Worm (Caenorhabditis elegans) whole organism, late embryonic: ENCODE measurements around the gene K12H6.6.

Experiments
- ama-1 ChIP-seq: fragments of 150-350 bp; optimal IDR thresholded peaks from 2 replicates; lab custom pipeline; 2014
- ceh-14 ChIP-seq: sonication (generic microtip); optimal IDR thresholded peaks from 2 replicates; lab custom pipeline; 2016; ENCODE audit warnings: missing genotype, missing genetic modification characterization, missing compliant biosample characterization
- ceh-19 ChIP-seq: fragments of 200-800 bp; sonication (Bioruptor generic); optimal IDR thresholded peaks from 2 replicates; lab custom pipeline; 2018; ENCODE audit warnings: mild to moderate bottlenecking, missing genetic modification characterization, missing compliant biosample characterization
- ceh-22 ChIP-seq: sonication (generic microtip); optimal IDR thresholded peaks from 2 replicates; lab custom pipeline; 2017; ENCODE audit warnings: missing biosample characterization, missing genetic modification characterization
- ceh-24 ChIP-seq: sonication (generic microtip); optimal IDR thresholded peaks from 2 replicates; lab custom pipeline; 2016; ENCODE audit warnings: mild to moderate bottlenecking, missing genetic modification characterization, missing compliant biosample characterization
- ceh-30 ChIP-seq: fragments of 150-350 bp; optimal IDR thresholded peaks from 2 replicates; lab custom pipeline; 2014; ENCODE audit warnings: missing biosample characterization, missing genetic modification characterization
- ceh-45 ChIP-seq: fragments of 200-800 bp; sonication (Bioruptor generic); IDR thresholded peaks from 2 replicates; pipeline ENCODE4 v1.3.6; 2022; ENCODE audit warnings: missing genetic modification reagents, missing genetic modification characterization, missing compliant biosample characterization
- ceh-6 ChIP-seq: fragments of 200-800 bp; sonication (Bioruptor generic); optimal IDR thresholded peaks from 2 replicates; lab custom pipeline; 2018; ENCODE audit warnings: mild to moderate bottlenecking, missing genetic modification characterization, missing compliant biosample characterization
- ceh-9 ChIP-seq: sonication (generic microtip); optimal IDR thresholded peaks from 2 replicates; lab custom pipeline; 2016; ENCODE audit warnings: mild to moderate bottlenecking, missing genetic modification characterization, inconsistent platforms, missing compliant biosample characterization
- dve-1 ChIP-seq: sonication (generic microtip); optimal IDR thresholded peaks from 2 replicates; lab custom pipeline; 2017; ENCODE audit warnings: antibody characterized with exemption, mild to moderate bottlenecking, missing genetic modification characterization, missing compliant biosample characterization
- ets-4 ChIP-seq: sonication (generic microtip); optimal IDR thresholded peaks from 2 replicates; lab custom pipeline; 2016; ENCODE audit warnings: missing genetic modification characterization, missing compliant biosample characterization
- eyg-1 ChIP-seq: sonication (generic microtip); optimal IDR thresholded peaks from 2 replicates; lab custom pipeline; 2016; ENCODE audit warnings: missing genotype, missing genetic modification characterization, missing compliant biosample characterization
- fax-1 ChIP-seq: sonication (generic microtip); optimal IDR thresholded peaks from 2 replicates; lab custom pipeline; 2016; ENCODE audit warnings: missing genotype, missing genetic modification characterization, missing compliant biosample characterization
- fkh-6 ChIP-seq: sonication (generic microtip); optimal IDR thresholded peaks from 2 replicates; lab custom pipeline; 2016; ENCODE audit warnings: missing genetic modification characterization, missing compliant biosample characterization
- hlh-15 ChIP-seq: sonication (generic microtip); optimal IDR thresholded peaks from 2 replicates; lab custom pipeline; 2016; ENCODE audit warnings: missing genetic modification characterization, missing compliant biosample characterization
- hlh-6 ChIP-seq: sonication (generic microtip); optimal IDR thresholded peaks from 2 replicates; lab custom pipeline; 2016; ENCODE audit warnings: missing genotype, missing genetic modification characterization, missing compliant biosample characterization
- lim-6 ChIP-seq: sonication (generic microtip); optimal IDR thresholded peaks from 2 replicates; lab custom pipeline; 2016; ENCODE audit warnings: missing genetic modification characterization, missing compliant biosample characterization
- madf-2 ChIP-seq: sonication (generic microtip); optimal IDR thresholded peaks from 2 replicates; lab custom pipeline; 2017; ENCODE audit warnings: missing genetic modification characterization, missing compliant biosample characterization
- mec-3 ChIP-seq: sonication (generic microtip); optimal IDR thresholded peaks from 2 replicates; lab custom pipeline; 2016; ENCODE audit warnings: borderline replicate concordance, missing genetic modification characterization, missing compliant biosample characterization
- nfya-1 ChIP-seq: sonication (generic microtip); optimal IDR thresholded peaks from 2 replicates; lab custom pipeline; 2017; ENCODE audit warnings: missing genetic modification characterization, mild to moderate bottlenecking, missing compliant biosample characterization, antibody characterized with exemption, moderate library complexity
- nhr-11 ChIP-seq: fragments of 150-350 bp; optimal IDR thresholded peaks from 2 replicates; lab custom pipeline; 2014; ENCODE audit warnings: missing biosample characterization, missing genetic modification characterization
- pag-3 ChIP-seq: sonication (generic microtip); optimal IDR thresholded peaks from 2 replicates; lab custom pipeline; 2016; ENCODE audit warnings: missing compliant biosample characterization, missing genetic modification characterization, borderline replicate concordance
- pax-1 ChIP-seq: fragments of 150-350 bp; optimal IDR thresholded peaks from 2 replicates; lab custom pipeline; 2014; ENCODE audit warnings: missing biosample characterization, missing genetic modification characterization
- pha-2 ChIP-seq: sonication (generic microtip); optimal IDR thresholded peaks from 2 replicates; lab custom pipeline; 2017; ENCODE audit warnings: mild to moderate bottlenecking, missing genetic modification characterization, missing compliant biosample characterization
- pros-1 ChIP-seq: fragments of 150-350 bp; optimal IDR thresholded peaks from 2 replicates; lab custom pipeline; 2014; ENCODE audit warnings: missing biosample characterization, missing genetic modification reagents, missing genetic modification characterization
- ref-2 ChIP-seq: sonication (generic microtip); optimal IDR thresholded peaks from 2 replicates; lab custom pipeline; 2016; ENCODE audit warnings: missing genetic modification characterization, missing compliant biosample characterization
- sox-4 ChIP-seq: sonication (generic microtip); optimal IDR thresholded peaks from 2 replicates; lab custom pipeline; 2017; ENCODE audit warnings: mild to moderate bottlenecking, missing genetic modification characterization, inconsistent platforms, missing compliant biosample characterization
- ttx-3 ChIP-seq: sonication (generic microtip); optimal IDR thresholded peaks from 2 replicates; lab custom pipeline; 2016; ENCODE audit warnings: missing genetic modification reagents, missing genetic modification characterization, missing compliant biosample characterization
- unc-42 ChIP-seq: sonication (generic microtip); optimal IDR thresholded peaks from 2 replicates; lab custom pipeline; 2016; ENCODE audit warnings: missing genotype, missing genetic modification characterization, missing compliant biosample characterization
- unc-86 ChIP-seq: sonication (generic microtip); optimal IDR thresholded peaks from 2 replicates; lab custom pipeline; 2016; ENCODE audit warnings: missing genetic modification characterization, missing compliant biosample characterization
- zip-5 ChIP-seq: sonication (generic microtip); optimal IDR thresholded peaks from 2 replicates; lab custom pipeline; 2016; ENCODE audit warnings: missing genetic modification characterization, missing compliant biosample characterization
- ztf-16 ChIP-seq: sonication (generic microtip); optimal IDR thresholded peaks from 2 replicates; lab custom pipeline; 2017; ENCODE audit warnings: missing genetic modification characterization, missing compliant biosample characterization

The K12H6.6 gene

ce11 chrII:2866541-2867124 is 35.6 kb upstream of the K12H6.6 start, which contains the start of the genes Y110A2AL.9 and Y110A2AL.3:
Y110A2AL.9 (minus strand) TSS chrII:2866641.
Y110A2AL.3 (plus strand) TSS chrII:2867074.
- no peak for TF ChIP-seq lim-6
- TF ChIP-seq ceh-45 (GFP tag; lab: Robert Waterston, UW): no peak
- no peak for TF ChIP-seq ceh-22 (tag; lab: Kevin White, UChicago)
- no peak for TF ChIP-seq ztf-16 (tag; lab: Kevin White, UChicago)
- no peak for TF ChIP-seq unc-86 (tag; lab: Kevin White, UChicago)
- TF ChIP-seq nhr-11 (tag; lab: Kevin White, UChicago): no peak
- TF ChIP-seq eyg-1: no peak
- TF ChIP-seq ama-1 (lab: Kevin White, UChicago): no peak
- no peak for TF ChIP-seq ttx-3
- no peak for TF ChIP-seq ceh-9 (tag; lab: Kevin White, UChicago)
- TF ChIP-seq ceh-14 (tag; lab: Kevin White, UChicago): no peak
- TF ChIP-seq pros-1 (tag; lab: Kevin White, UChicago): no peak
- TF ChIP-seq zip-5 (tag; lab: Kevin White, UChicago): no peak
- TF ChIP-seq, all 69 proteins: peak for 0

DNA sequence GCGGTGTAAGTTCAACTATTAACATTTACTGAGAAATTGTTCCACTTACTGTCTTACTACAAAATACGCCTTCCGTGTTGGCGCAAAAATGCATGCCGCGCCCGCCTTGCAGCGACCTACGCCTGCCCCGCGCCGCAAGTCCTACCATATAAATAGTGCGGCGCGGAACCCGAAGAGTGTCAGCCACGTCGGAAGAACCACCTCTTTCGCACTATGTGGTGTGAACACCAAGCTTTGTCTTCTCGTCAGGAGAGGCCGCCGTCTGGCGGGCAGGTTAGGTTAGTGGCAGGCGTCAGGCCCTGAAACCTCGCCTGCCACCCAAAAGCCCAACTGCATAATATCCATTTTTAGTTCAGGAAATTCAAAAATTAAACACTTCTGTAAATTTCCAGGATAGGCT is 34.3 kb upstream of the K12H6.6 start:
- TF ChIP-seq unc-42 (tag; lab: Kevin White, UChicago) (no peak), nfya-1 (tag; lab: Kevin White, UChicago) (no peak), pag-3 (tag; lab: Kevin White, UChicago) (no peak), ceh-14 (tag; lab: Kevin White, UChicago) (no peak)

DNA sequence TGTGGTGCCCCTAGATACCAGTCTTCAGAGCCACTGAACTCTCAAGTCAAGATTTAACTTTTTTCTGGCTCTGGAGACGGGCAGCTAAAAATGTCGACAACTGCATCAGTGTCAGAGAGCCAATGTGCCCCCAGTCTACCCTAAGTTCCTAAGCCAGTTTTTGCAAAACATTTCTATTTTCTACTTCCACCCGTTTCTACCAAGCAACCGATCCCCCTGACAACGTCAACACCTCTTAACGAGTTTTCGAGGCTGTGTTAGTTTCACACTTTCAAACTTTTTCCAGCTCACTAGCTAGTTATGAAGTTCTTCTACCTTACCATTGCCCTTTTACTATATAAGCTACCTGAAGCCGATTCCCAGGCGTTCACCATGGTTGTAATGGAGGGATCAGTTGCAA is 33.2 kb upstream of the K12H6.6 start, which contains the start of gene Y110A2AL.5:
Gene Y110A2AL.5, plus strand, starts transcription at position 301 of the 400 bp plus-strand sequence.
- TF ChIP-seq mec-3: no peak
- TF ChIP-seq lim-6: no peak
- TF ChIP-seq madf-2 (tag; lab: Kevin White, UChicago): no peak
- TF ChIP-seq pha-2 (tag; lab: Kevin White, UChicago): no peak
- no peak for TF ChIP-seq pag-3 (tag; lab: Kevin White, UChicago)
- TF ChIP-seq ceh-19 (GFP tag; lab: Kevin White, UChicago): no peak
- TF ChIP-seq eyg-1: no peak
- TF ChIP-seq nhr-11 (tag; lab: Kevin White, UChicago): no peak
- no peak for TF ChIP-seq hlh-6 (tag; lab: Kevin White, UChicago)
- TF ChIP-seq ets-4 (tag; lab: Kevin White, UChicago): no peak
- no peak for TF ChIP-seq fax-1 (tag; lab: Kevin White, UChicago)
- TF ChIP-seq hlh-15 (tag; lab: Kevin White, UChicago): no peak
- TF ChIP-seq ref-2 (tag; lab: Kevin White, UChicago): no peak
- no peak for TF ChIP-seq fkh-6 (tag; lab: Kevin White, UChicago)
- no peak for TF ChIP-seq pax-1 (tag; lab: Kevin White, UChicago)
- TF ChIP-seq nfya-1 (tag; lab: Kevin White, UChicago): no peak
- no peak for TF ChIP-seq unc-42 (tag; lab: Kevin White, UChicago)
- TF ChIP-seq ceh-24: no peak

DNA sequence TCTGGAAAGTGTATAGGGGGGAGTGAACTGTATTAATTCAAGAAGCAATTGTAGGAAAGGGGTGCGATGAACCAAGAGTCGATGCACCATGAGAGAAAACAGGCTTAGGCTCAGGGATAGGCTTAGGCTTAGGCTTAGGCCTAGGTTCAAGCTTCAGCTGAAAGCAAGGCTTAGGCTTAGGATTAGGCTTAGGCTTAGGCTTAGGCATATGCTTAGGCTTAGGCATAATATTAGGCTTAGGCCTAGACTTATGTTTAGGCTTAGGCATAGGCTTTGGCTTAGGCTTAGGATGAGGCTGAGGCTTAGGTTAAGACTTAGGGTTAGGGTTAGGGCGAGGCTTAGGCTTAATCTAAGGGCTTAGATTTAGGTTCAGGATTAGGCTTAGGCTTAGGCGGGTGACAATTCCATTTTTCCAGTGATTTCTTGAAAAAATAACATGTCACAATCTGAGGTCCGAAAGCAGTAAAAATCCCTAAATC is 31.6 kb upstream of the K12H6.6 start:
- peak; percentile 65 for TF ChIP-seq dve-1 (tag; lab: Kevin White, UChicago)
- no peak for TF ChIP-seq ceh-24
- no peak for TF ChIP-seq ets-4 (tag; lab: Kevin White, UChicago)
- no peak for TF ChIP-seq ama-1 (lab: Kevin White, UChicago)
- no peak for TF ChIP-seq sox-4
- no peak for TF ChIP-seq unc-42 (tag; lab: Kevin White, UChicago)
- no peak for TF ChIP-seq ceh-6 (GFP tag; lab: Kevin White, UChicago)
- no peak for TF ChIP-seq madf-2 (tag; lab: Kevin White, UChicago)

DNA sequence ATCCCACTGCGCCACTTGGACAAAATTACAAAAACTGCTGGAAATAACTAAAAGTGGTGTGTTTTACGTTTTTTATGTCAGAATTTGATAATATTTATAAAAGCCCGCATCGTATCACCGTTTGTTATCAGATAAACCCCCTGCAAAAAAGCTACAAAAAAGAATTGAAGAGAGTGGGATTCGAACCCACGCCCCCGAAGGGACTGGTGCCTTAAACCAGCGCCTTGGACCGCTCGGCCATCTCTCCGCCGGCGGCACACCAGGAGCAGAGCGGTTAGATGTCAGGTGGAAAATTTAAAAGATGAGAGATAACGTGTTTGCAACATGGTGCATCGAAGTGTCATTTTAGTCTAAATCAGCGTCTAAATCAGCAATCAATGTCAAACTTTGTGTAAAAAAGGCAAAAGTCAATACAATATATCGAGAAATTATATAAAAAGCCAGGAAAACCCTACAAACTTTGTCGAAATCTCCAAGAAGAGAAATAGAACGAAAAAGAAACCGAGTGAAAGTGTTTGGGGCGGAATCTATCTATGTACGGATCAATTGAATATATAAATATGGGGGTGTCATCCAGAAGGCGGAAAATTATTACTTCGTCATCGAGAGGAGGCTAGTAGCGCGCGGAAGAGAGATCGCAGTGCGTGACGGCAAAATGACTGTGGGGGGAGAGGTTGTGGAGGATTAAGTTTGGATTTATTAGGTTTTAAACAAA is 30.5 kb upstream of the K12H6.6 start:
- TF ChIP-seq ceh-22 (tag; lab: Kevin White, UChicago) (no peak), mec-3 (no peak), ceh-30 (tag; lab: Kevin White, UChicago) (no peak), ceh-9 (tag; lab: Kevin White, UChicago) (no peak)
